Worm (Caenorhabditis elegans): ENCODE results near the gene mig-2.
A peak's percentile ranks its signal among the peaks of the same experiment; 100 is the strongest.

The mig-2 gene

ce11 chrX:11537240-11537764 is 11.1 kb upstream of the mig-2 start, which contains the start of gene gcp-2.2:
Gene gcp-2.2, plus strand, starts transcription at chrX:11537714.
- no peak for TF ChIP-seq cnd-1 (tag; optimal IDR thresholded peaks at IDR 0.05)
- no peak for TF ChIP-seq blmp-1 (tag; optimal IDR thresholded peaks at IDR 0.05)
- no peak for TF ChIP-seq flh-1 (GFP tag; optimal IDR thresholded peaks at IDR 0.05)
- no peak for TF ChIP-seq mep-1 (tag; optimal IDR thresholded peaks at IDR 0.05)
- no peak for TF ChIP-seq ceh-83 (GFP tag; optimal IDR thresholded peaks at IDR 0.05)
- no peak for TF ChIP-seq zip-8 (tag; optimal IDR thresholded peaks at IDR 0.05)
- TF ChIP-seq lin-13 (tag; optimal IDR thresholded peaks at IDR 0.05) = no peak

ce11 chrX:11541690-11542089 is 6.7 kb upstream of the mig-2 start:
- TF ChIP-seq M03D4.4 (tag; optimal IDR thresholded peaks at IDR 0.05) = no peak
- TF ChIP-seq nhr-28 (tag; optimal IDR thresholded peaks at IDR 0.05) = no peak
- TF ChIP-seq tbx-8 (GFP tag; optimal IDR thresholded peaks at IDR 0.05) = no peak
- TF ChIP-seq ceh-43 (GFP tag; optimal IDR thresholded peaks at IDR 0.05) = no peak
- no peak for TF ChIP-seq unc-62 (GFP tag; optimal IDR thresholded peaks at IDR 0.05)
- no peak for TF ChIP-seq ztf-11 (tag; optimal IDR thresholded peaks at IDR 0.05)
- no peak for TF ChIP-seq drap-1 (GFP tag; optimal IDR thresholded peaks at IDR 0.05)
- TF ChIP-seq blmp-1 (tag; optimal IDR thresholded peaks at IDR 0.05) = no peak
- no peak for TF ChIP-seq sem-2 (GFP tag; optimal IDR thresholded peaks at IDR 0.05)
- TF ChIP-seq flh-1 (GFP tag; optimal IDR thresholded peaks at IDR 0.05) = no peak
- no peak for TF ChIP-seq nhr-76 (tag; optimal IDR thresholded peaks at IDR 0.05)
- TF ChIP-seq mls-2 (tag; optimal IDR thresholded peaks at IDR 0.05) = no peak
- no peak for TF ChIP-seq elt-3 (tag; optimal IDR thresholded peaks at IDR 0.05)
- TF ChIP-seq ceh-39 (tag; optimal IDR thresholded peaks at IDR 0.05) = no peak
- no peak for TF ChIP-seq ham-2 (GFP tag; optimal IDR thresholded peaks at IDR 0.05)
- no peak for TF ChIP-seq elt-1 (tag; optimal IDR thresholded peaks at IDR 0.05; ENCODE audit: borderline replicate concordance, insufficient read depth)
- no peak for TF ChIP-seq pha-4 (tag; optimal IDR thresholded peaks at IDR 0.05)
- no peak for TF ChIP-seq nhr-2 (tag; optimal IDR thresholded peaks at IDR 0.05)

ce11 chrX:11546445-11547275 is 1.7 kb upstream of the mig-2 start, which contains the start of gene selt-1.1:
Gene selt-1.1, minus strand, starts transcription at chrX:11546495.
- TF ChIP-seq elt-3 (tag; optimal IDR thresholded peaks at IDR 0.05) = no peak
- no peak for TF ChIP-seq ham-2 (GFP tag; optimal IDR thresholded peaks at IDR 0.05)
- no peak for TF ChIP-seq lin-32 (GFP tag; optimal IDR thresholded peaks at IDR 0.05)
- peak; percentile 14 for TF ChIP-seq drap-1 (GFP tag; optimal IDR thresholded peaks at IDR 0.05)
- TF ChIP-seq cnd-1 (tag; optimal IDR thresholded peaks at IDR 0.05) = peak; percentile 4
- TF ChIP-seq snpc-4 (tag; optimal IDR thresholded peaks at IDR 0.05) = no peak
- TF ChIP-seq zip-8 (tag; optimal IDR thresholded peaks at IDR 0.05) = no peak
- TF ChIP-seq nhr-12 (tag; optimal IDR thresholded peaks at IDR 0.05) = no peak
- TF ChIP-seq nhr-2 (tag; optimal IDR thresholded peaks at IDR 0.05) = peak; percentile 57
- peak; percentile 13 for TF ChIP-seq nhr-237 (tag; optimal IDR thresholded peaks at IDR 0.05)
- no peak for TF ChIP-seq mls-2 (tag; optimal IDR thresholded peaks at IDR 0.05)
- TF ChIP-seq ceh-39 (tag; optimal IDR thresholded peaks at IDR 0.05) = no peak
- TF ChIP-seq tbx-8 (GFP tag; optimal IDR thresholded peaks at IDR 0.05) = no peak
- TF ChIP-seq elt-1 (tag; optimal IDR thresholded peaks at IDR 0.05; ENCODE audit: borderline replicate concordance, insufficient read depth) = no peak
- no peak for TF ChIP-seq M03D4.4 (tag; optimal IDR thresholded peaks at IDR 0.05)
- no peak for TF ChIP-seq bed-3 (GFP tag; optimal IDR thresholded peaks at IDR 0.05)
- no peak for TF ChIP-seq unc-39 (tag; optimal IDR thresholded peaks at IDR 0.05)
- TF ChIP-seq unc-120 (tag; optimal IDR thresholded peaks at IDR 0.05; ENCODE audit: poor library complexity, severe bottlenecking) = peak; percentile 70
- no peak for TF ChIP-seq blmp-1 (tag; optimal IDR thresholded peaks at IDR 0.05)
- TF ChIP-seq ceh-43 (GFP tag; optimal IDR thresholded peaks at IDR 0.05) = no peak
- TF ChIP-seq flh-1 (GFP tag; optimal IDR thresholded peaks at IDR 0.05) = no peak
- TF ChIP-seq sptf-1 (tag; optimal IDR thresholded peaks at IDR 0.05) = no peak
- no peak for TF ChIP-seq sem-2 (GFP tag; optimal IDR thresholded peaks at IDR 0.05)
- TF ChIP-seq nhr-76 (tag; optimal IDR thresholded peaks at IDR 0.05) = no peak
- no peak for TF ChIP-seq nhr-28 (tag; optimal IDR thresholded peaks at IDR 0.05)
- peak; percentile 36 for TF ChIP-seq unc-62 (GFP tag; optimal IDR thresholded peaks at IDR 0.05)
- peak; percentile 38 for TF ChIP-seq hlh-1 (tag; optimal IDR thresholded peaks at IDR 0.05)
- TF ChIP-seq ces-1 (GFP tag; optimal IDR thresholded peaks at IDR 0.05) = no peak
- no peak for TF ChIP-seq lsy-2 (tag; optimal IDR thresholded peaks at IDR 0.05)
- peak; percentile 82 for TF ChIP-seq pha-4 (tag; optimal IDR thresholded peaks at IDR 0.05)
- TF ChIP-seq ceh-83 (GFP tag; optimal IDR thresholded peaks at IDR 0.05) = peak; percentile 59
- peak; percentile 9 for TF ChIP-seq mep-1 (tag; optimal IDR thresholded peaks at IDR 0.05)
- no peak for TF ChIP-seq mab-5 (tag; optimal IDR thresholded peaks at IDR 0.05)
- TF ChIP-seq ztf-11 (tag; optimal IDR thresholded peaks at IDR 0.05) = no peak
- no peak for TF ChIP-seq lin-13 (tag; optimal IDR thresholded peaks at IDR 0.05)
